Worm (Caenorhabditis elegans) whole organism, mixed stage, embryonic: Measurements from ENCODE around the gene K01A6.5.

Experiments
- M03D4.4 ChIP-seq: sonication (generic microtip); optimal IDR thresholded peaks from 2 replicates; lab custom pipeline; 2017; ENCODE audit warnings: mild to moderate bottlenecking, missing genetic modification characterization, missing compliant biosample characterization
- bed-3 ChIP-seq: fragments of 200-800 bp; sonication (Bioruptor generic); optimal IDR thresholded peaks from 3 replicates; lab custom pipeline; 2018; ENCODE audit warnings: mild to moderate bottlenecking, missing genetic modification characterization, moderate library complexity, missing compliant biosample characterization
- blmp-1 ChIP-seq: fragments of 150-350 bp; optimal IDR thresholded peaks from 2 replicates; lab custom pipeline; 2014; ENCODE audit warnings: missing biosample characterization, missing genetic modification characterization
- ceh-39 ChIP-seq: fragments of 150-350 bp; optimal IDR thresholded peaks from 2 replicates; lab custom pipeline; 2014; ENCODE audit warnings: missing biosample characterization, missing genetic modification characterization
- ceh-43 ChIP-seq: fragments of 200-800 bp; sonication (Bioruptor generic); optimal IDR thresholded peaks from 2 replicates; lab custom pipeline; 2018; ENCODE audit warnings: mild to moderate bottlenecking, missing genetic modification characterization, moderate library complexity, missing compliant biosample characterization
- ces-1 ChIP-seq: fragments of 150-350 bp; optimal IDR thresholded peaks from 2 replicates; lab custom pipeline; 2014; ENCODE audit warnings: missing biosample characterization, missing genetic modification reagents, missing genetic modification characterization
- cnd-1 ChIP-seq: fragments of 200-800 bp; sonication (Bioruptor generic); optimal IDR thresholded peaks from 2 replicates; lab custom pipeline; 2018; ENCODE audit warnings: mild to moderate bottlenecking, missing genetic modification characterization, missing compliant biosample characterization
- drap-1 ChIP-seq: fragments of 200-800 bp; sonication (Bioruptor generic); optimal IDR thresholded peaks from 3 replicates; lab custom pipeline; 2018; ENCODE audit warnings: mild to moderate bottlenecking, missing genetic modification characterization, missing compliant biosample characterization
- elt-3 ChIP-seq: fragments of 150-350 bp; optimal IDR thresholded peaks from 2 replicates; lab custom pipeline; 2014; ENCODE audit warnings: missing biosample characterization, missing genetic modification characterization
- flh-1 ChIP-seq: fragments of 200-800 bp; sonication (Bioruptor generic); optimal IDR thresholded peaks from 2 replicates; lab custom pipeline; 2018; ENCODE audit warnings: mild to moderate bottlenecking, missing genetic modification characterization, moderate library complexity, missing compliant biosample characterization
- ham-2 ChIP-seq: fragments of 200-800 bp; sonication (Bioruptor generic); optimal IDR thresholded peaks from 2 replicates; lab custom pipeline; 2018; ENCODE audit warnings: mild to moderate bottlenecking, missing genetic modification characterization, missing compliant biosample characterization
- hlh-1 ChIP-seq: fragments of 150-350 bp; optimal IDR thresholded peaks from 2 replicates; lab custom pipeline; 2014; ENCODE audit warnings: missing biosample characterization, missing genetic modification reagents, missing genetic modification characterization
- lin-32 ChIP-seq: fragments of 200-800 bp; sonication (Bioruptor generic); optimal IDR thresholded peaks from 2 replicates; lab custom pipeline; 2018; ENCODE audit warnings: mild to moderate bottlenecking, missing genetic modification characterization, missing compliant biosample characterization
- lsy-2 ChIP-seq: fragments of 150-350 bp; optimal IDR thresholded peaks from 2 replicates; lab custom pipeline; 2014; ENCODE audit warnings: missing biosample characterization, missing genetic modification characterization
- mab-5 ChIP-seq: fragments of 150-350 bp; optimal IDR thresholded peaks from 2 replicates; lab custom pipeline; 2014; ENCODE audit warnings: missing biosample characterization, missing genetic modification characterization
- mep-1 ChIP-seq: fragments of 150-350 bp; optimal IDR thresholded peaks from 2 replicates; lab custom pipeline; 2017; ENCODE audit warnings: missing biosample characterization, missing genetic modification reagents, missing genetic modification characterization, inconsistent platforms
- mls-2 ChIP-seq: sonication (generic microtip); optimal IDR thresholded peaks from 2 replicates; lab custom pipeline; 2016; ENCODE audit warnings: mild to moderate bottlenecking, missing genetic modification characterization, moderate library complexity, missing compliant biosample characterization
- nhr-12 ChIP-seq: fragments of 150-350 bp; optimal IDR thresholded peaks from 2 replicates; lab custom pipeline; 2014; ENCODE audit warnings: missing biosample characterization, missing genetic modification characterization
- nhr-237 ChIP-seq: fragments of 150-350 bp; optimal IDR thresholded peaks from 2 replicates; lab custom pipeline; 2014; ENCODE audit warnings: missing biosample characterization, missing genetic modification characterization
- nhr-28 ChIP-seq: fragments of 150-350 bp; optimal IDR thresholded peaks from 2 replicates; lab custom pipeline; 2014; ENCODE audit warnings: missing biosample characterization, missing genetic modification characterization
- nhr-76 ChIP-seq: sonication (generic microtip); optimal IDR thresholded peaks from 2 replicates; lab custom pipeline; 2017; ENCODE audit warnings: missing biosample characterization, missing genetic modification characterization
- pha-4 ChIP-seq: fragments of 150-350 bp; optimal IDR thresholded peaks from 2 replicates; lab custom pipeline; 2018; ENCODE audit warnings: missing biosample characterization, missing genetic modification reagents, missing genetic modification characterization
- sem-2 ChIP-seq: fragments of 200-800 bp; sonication (Bioruptor generic); optimal IDR thresholded peaks from 2 replicates; lab custom pipeline; 2018; ENCODE audit warnings: mild to moderate bottlenecking, missing genetic modification characterization, missing compliant biosample characterization
- snpc-4 ChIP-seq: fragments of 150-350 bp; optimal IDR thresholded peaks from 2 replicates; lab custom pipeline; 2014; ENCODE audit warnings: missing biosample characterization, missing genetic modification characterization
- tbx-8 ChIP-seq: fragments of 200-800 bp; sonication (Bioruptor generic); optimal IDR thresholded peaks from 2 replicates; lab custom pipeline; 2018; ENCODE audit warnings: mild to moderate bottlenecking, missing genetic modification characterization, moderate library complexity, missing compliant biosample characterization
- unc-39 ChIP-seq: fragments of 150-350 bp; optimal IDR thresholded peaks from 2 replicates; lab custom pipeline; 2014; ENCODE audit warnings: missing biosample characterization, missing genetic modification characterization
- unc-62 ChIP-seq: fragments of 150-350 bp; optimal IDR thresholded peaks from 2 replicates; lab custom pipeline; 2014; ENCODE audit warnings: missing biosample characterization, missing genetic modification reagents, missing genetic modification characterization
- zip-8 ChIP-seq: fragments of 150-350 bp; optimal IDR thresholded peaks from 2 replicates; lab custom pipeline; 2014; ENCODE audit warnings: missing biosample characterization, missing genetic modification characterization
- ztf-11 ChIP-seq: fragments of 150-350 bp; optimal IDR thresholded peaks from 2 replicates; lab custom pipeline; 2014; ENCODE audit warnings: missing biosample characterization, missing genetic modification characterization

Gene K01A6.5

DNA sequence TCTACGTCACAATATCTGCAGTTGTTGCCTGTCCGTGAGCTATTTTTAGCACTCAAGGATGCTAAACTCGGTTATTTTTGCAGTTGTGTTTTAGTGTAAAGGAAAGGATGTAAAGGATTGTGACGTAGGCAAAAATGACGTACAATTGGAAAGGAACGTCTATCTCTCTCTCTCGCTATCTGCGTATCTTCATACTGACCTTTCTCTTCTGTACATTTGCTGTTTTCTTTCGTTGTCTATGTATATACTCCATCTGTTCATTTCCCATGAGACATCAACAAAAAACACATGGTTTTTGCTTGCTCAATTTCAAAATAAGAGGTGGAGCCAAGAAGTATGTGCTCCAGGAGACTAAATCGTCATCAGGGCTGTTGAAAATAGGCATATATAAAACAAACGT lies 1.8 kb downstream of the K01A6.5 start:
- peak; percentile 4 for TF ChIP-seq zip-8 (tag; lab: Kevin White, UChicago)
- TF ChIP-seq drap-1, result no peak

DNA sequence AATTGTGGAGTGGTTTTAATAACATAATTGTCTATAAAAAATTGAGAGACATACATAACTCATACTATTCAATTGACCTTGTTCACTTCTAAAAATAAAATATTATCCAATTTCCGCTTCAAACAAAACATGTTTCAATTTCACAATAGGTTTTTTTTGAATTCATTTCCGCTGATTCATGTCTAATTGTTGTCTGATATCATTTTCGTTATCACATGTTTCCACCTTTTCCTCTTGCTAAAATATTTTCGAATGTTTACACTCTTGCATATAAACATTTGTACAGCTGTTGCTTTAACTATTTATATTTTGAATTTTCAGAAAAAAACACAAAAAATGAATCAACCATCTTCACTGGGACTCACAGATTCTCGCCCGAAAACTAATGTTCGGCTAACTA lies 2.8 kb downstream of the K01A6.5 start, which contains the start of gene gem-4:
Gene gem-4, plus strand, starts transcription at position 301 of the 400 bp plus-strand sequence.
- no peak for TF ChIP-seq cnd-1 (tag; lab: Kevin White, UChicago)
- TF ChIP-seq, all 35 proteins: peak for 0

DNA sequence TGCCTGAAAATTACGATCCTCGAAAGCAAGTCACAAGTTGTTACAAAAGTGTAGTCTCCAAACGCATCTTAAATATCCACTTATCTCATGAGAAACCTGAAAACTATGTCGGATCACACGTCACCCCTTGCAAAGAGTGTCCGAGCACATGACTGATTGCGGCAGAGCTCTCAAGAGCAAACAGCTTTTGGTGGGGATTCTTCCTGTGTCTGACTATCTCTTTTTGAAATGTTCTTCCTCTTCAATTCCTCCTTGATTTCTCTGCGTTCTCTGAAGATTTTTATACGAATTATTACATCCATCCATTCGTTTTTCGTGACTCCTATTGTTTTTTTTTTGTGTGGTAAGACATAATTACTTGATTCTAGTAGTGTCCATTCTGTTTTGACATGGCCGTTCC lies 6.3 kb downstream of the K01A6.5 start, which contains the start of gene T12A7.6:
Gene T12A7.6, plus strand, starts transcription at position 369 of the 400 bp plus-strand sequence.
- no peak for TF ChIP-seq blmp-1 (tag; lab: Kevin White, UChicago)
- TF ChIP-seq nhr-237 (tag; lab: Kevin White, UChicago), result no peak
- no peak for TF ChIP-seq unc-39 (tag; lab: Kevin White, UChicago)
- no peak for TF ChIP-seq tbx-8 (GFP tag; lab: Kevin White, UChicago)
- TF ChIP-seq nhr-28 (tag; lab: Kevin White, UChicago), result no peak
- no peak for TF ChIP-seq ceh-39
- TF ChIP-seq ceh-43 (GFP tag; lab: Kevin White, UChicago), result no peak
- no peak for TF ChIP-seq lin-32 (GFP tag; lab: Kevin White, UChicago)
- TF ChIP-seq ztf-11, result no peak
- no peak for TF ChIP-seq zip-8 (tag; lab: Kevin White, UChicago)
- TF ChIP-seq flh-1 (GFP tag; lab: Kevin White, UChicago), result no peak
- TF ChIP-seq nhr-12 (tag; lab: Kevin White, UChicago), result no peak

DNA sequence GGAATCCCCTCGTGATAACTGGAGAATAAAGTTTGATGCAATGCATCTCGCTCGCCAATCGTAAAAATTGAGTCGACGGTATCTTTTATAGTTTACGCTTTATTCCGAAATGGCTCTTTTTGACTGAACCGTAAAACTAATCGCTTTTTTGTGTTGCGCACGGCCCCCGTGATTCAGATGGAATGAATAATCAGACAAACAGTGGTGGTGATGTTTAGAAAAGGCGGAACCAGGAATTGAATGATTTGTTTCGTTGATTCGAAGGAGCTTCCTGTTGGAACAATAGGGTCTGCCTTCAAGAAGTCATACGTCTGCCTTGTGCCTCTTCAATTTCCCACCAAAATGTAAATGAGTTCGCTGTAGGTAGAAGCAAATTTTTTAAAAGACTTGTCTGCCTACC lies 11.8 kb downstream of the K01A6.5 start, which contains the start of gene scl-18:
Gene scl-18, minus strand, starts transcription at position 101 of the 400 bp plus-strand sequence.
- TF ChIP-seq nhr-76 (tag; lab: Kevin White, UChicago) (no peak), unc-62 (GFP tag; lab: Kevin White, UChicago) (no peak), mab-5 (tag; lab: Kevin White, UChicago) (no peak), mls-2 (tag; lab: Kevin White, UChicago) (no peak), lsy-2 (tag; lab: Kevin White, UChicago) (no peak), elt-3 (tag; lab: Kevin White, UChicago) (no peak), hlh-1 (tag; lab: Kevin White, UChicago) (no peak), bed-3 (GFP tag; lab: Kevin White, UChicago) (no peak), drap-1 (no peak), ztf-11 (no peak)

ce11 chrIV:11755003-11755402 lies 12.5 kb downstream of the K01A6.5 start, which contains the start of gene T12A7.10:
T12A7.10 (minus strand) TSS chrIV:11755103.
- TF ChIP-seq lin-32 (GFP tag; lab: Kevin White, UChicago) (no peak), flh-1 (GFP tag; lab: Kevin White, UChicago) (no peak), zip-8 (tag; lab: Kevin White, UChicago) (no peak), mls-2 (tag; lab: Kevin White, UChicago) (no peak), ham-2 (no peak), unc-39 (tag; lab: Kevin White, UChicago) (no peak), snpc-4 (tag; lab: Kevin White, UChicago) (no peak), M03D4.4 (no peak), ces-1 (GFP tag; lab: Kevin White, UChicago) (no peak), nhr-237 (tag; lab: Kevin White, UChicago) (no peak), nhr-12 (tag; lab: Kevin White, UChicago) (no peak)
- TF ChIP-seq, all 35 proteins: peak for 0

DNA sequence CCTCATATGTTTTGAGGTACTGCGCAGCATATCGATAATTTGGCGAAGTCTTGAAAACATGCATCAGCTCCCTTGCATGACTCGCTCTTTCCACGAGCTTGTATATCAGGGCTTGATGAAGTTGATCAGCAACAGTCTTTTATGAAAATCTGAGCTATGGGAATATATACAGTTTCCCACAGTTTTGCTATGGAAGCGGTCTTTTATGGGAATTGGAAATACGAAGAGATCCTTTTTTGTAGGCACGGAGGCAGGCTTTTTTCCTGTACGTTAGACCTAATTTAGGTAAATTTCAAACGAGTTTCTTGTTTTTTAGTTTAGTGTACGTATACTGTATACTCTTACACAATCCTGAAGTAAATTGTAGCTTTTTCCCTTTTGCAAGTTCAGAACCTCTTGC lies 13.4 kb downstream of the K01A6.5 start, which contains the start of gene T12A7.9:
Gene T12A7.9, minus strand, starts transcription at position 101 of the 400 bp plus-strand sequence.
- TF ChIP-seq lin-32 (GFP tag; lab: Kevin White, UChicago), result no peak
- no peak for TF ChIP-seq nhr-237 (tag; lab: Kevin White, UChicago)
- TF ChIP-seq ztf-11, result no peak
- TF ChIP-seq lsy-2 (tag; lab: Kevin White, UChicago), result no peak
- TF ChIP-seq sem-2, result no peak
- no peak for TF ChIP-seq unc-39 (tag; lab: Kevin White, UChicago)
- no peak for TF ChIP-seq pha-4 (tag; lab: Kevin White, UChicago)
- TF ChIP-seq mep-1 (tag; lab: Kevin White, UChicago), result no peak
- TF ChIP-seq ceh-43 (GFP tag; lab: Kevin White, UChicago), result no peak
